Fruit fly (Drosophila melanogaster): ENCODE results near the gene Ggt-1.

The Ggt-1 gene

dm6 chrX:18546785-18547184 is 34.5 kb upstream of the Ggt-1 start (continued):
- TF ChIP-seq CG10669 (GFP tag; optimal IDR thresholded peaks at IDR 0.05) = peak; percentile 30
- TF ChIP-seq net (GFP tag; optimal IDR thresholded peaks at IDR 0.05) = peak; percentile 45
- TF ChIP-seq Smox (GFP tag; optimal IDR thresholded peaks at IDR 0.05) = peak; percentile 33
- peak; percentile 82 for TF ChIP-seq Hr4 (GFP tag; optimal IDR thresholded peaks at IDR 0.05)
- peak; percentile 81 for TF ChIP-seq Eip78C (GFP tag)
- peak; percentile 87 for TF ChIP-seq Gug (GFP tag; IDR thresholded peaks at IDR 0.05)
- no peak for TF ChIP-seq fd85E (GFP tag; optimal IDR thresholded peaks at IDR 0.05)
- TF ChIP-seq Ets96B (tag; optimal IDR thresholded peaks at IDR 0.05) = peak; percentile 37
- peak; percentile 54 for TF ChIP-seq achi (GFP tag; optimal IDR thresholded peaks at IDR 0.05)
- TF ChIP-seq Eip75B (GFP tag; optimal IDR thresholded peaks at IDR 0.05) = peak; percentile 26
- TF ChIP-seq CG8319 (GFP tag; optimal IDR thresholded peaks at IDR 0.05) = no peak
- peak; percentile 20 for TF ChIP-seq CG34406 (GFP tag; optimal IDR thresholded peaks at IDR 0.05)
- TF ChIP-seq acj6 (GFP tag; optimal IDR thresholded peaks at IDR 0.05) = peak; percentile 51
- TF ChIP-seq CG3919 (GFP tag; optimal IDR thresholded peaks at IDR 0.05) = peak; percentile 27
- no peak for TF ChIP-seq Hr38 (GFP tag; optimal IDR thresholded peaks at IDR 0.05)
- peak; percentile 25 for TF ChIP-seq Sox102F (GFP tag; optimal IDR thresholded peaks at IDR 0.05)
- TF ChIP-seq CG9139 (GFP tag; optimal IDR thresholded peaks at IDR 0.05) = no peak
- TF ChIP-seq pdm3 (GFP tag; optimal IDR thresholded peaks at IDR 0.05) = peak; percentile 77
- TF ChIP-seq CG6808 (GFP tag; optimal IDR thresholded peaks at IDR 0.05) = peak; percentile 8
- peak; percentile 38 for TF ChIP-seq topi (GFP tag; optimal IDR thresholded peaks at IDR 0.05)
- peak; percentile 57 for TF ChIP-seq lz (GFP tag; optimal IDR thresholded peaks at IDR 0.05)
- TF ChIP-seq dac (GFP tag; optimal IDR thresholded peaks at IDR 0.05) = peak; percentile 41
- TF ChIP-seq CG8119 (GFP tag; IDR thresholded peaks at IDR 0.05) = peak; percentile 85
- no peak for TF ChIP-seq ss (GFP tag; optimal IDR thresholded peaks at IDR 0.05)
- peak; percentile 12 for TF ChIP-seq Ets21C (GFP tag; optimal IDR thresholded peaks at IDR 0.05)
- TF ChIP-seq OdsH (GFP tag; optimal IDR thresholded peaks at IDR 0.05) = peak; percentile 67
- peak; percentile 59 for TF ChIP-seq CG6276 (GFP tag; optimal IDR thresholded peaks at IDR 0.05)
- peak; percentile 39 for TF ChIP-seq cyc (GFP tag; optimal IDR thresholded peaks at IDR 0.05)
- peak; percentile 85 for TF ChIP-seq CG6163 (GFP tag; IDR thresholded peaks at IDR 0.05)
- TF ChIP-seq Sox15 (GFP tag; optimal IDR thresholded peaks at IDR 0.05) = peak; percentile 35
- peak; percentile 41 for TF ChIP-seq Lpt (GFP tag; optimal IDR thresholded peaks at IDR 0.05)
- peak; percentile 78 for TF ChIP-seq svp (GFP tag)

dm6 chrX:18545157-18545556 is 32.8 kb upstream of the Ggt-1 start:
- TF ChIP-seq CG15336 (GFP tag; IDR thresholded peaks at IDR 0.05) (no peak), CG4318 (GFP tag; optimal IDR thresholded peaks at IDR 0.05) (no peak), achi (GFP tag; optimal IDR thresholded peaks at IDR 0.05) (no peak)

- no peak for TF ChIP-seq CG11902 (GFP tag; optimal IDR thresholded peaks at IDR 0.05)
- no peak for TF ChIP-seq acj6 (GFP tag; optimal IDR thresholded peaks at IDR 0.05)
- peak; percentile 26 for TF ChIP-seq Lpt (GFP tag; optimal IDR thresholded peaks at IDR 0.05)
- TF ChIP-seq OdsH (GFP tag; optimal IDR thresholded peaks at IDR 0.05) = peak; percentile 2
- TF ChIP-seq CG31627 (GFP tag; optimal IDR thresholded peaks at IDR 0.05) = no peak
- TF ChIP-seq CG6854 (GFP tag; optimal IDR thresholded peaks at IDR 0.05) = no peak
- peak; percentile 33 to 53 for TF ChIP-seq salr (GFP tag; optimal IDR thresholded peaks at IDR 0.05)
- TF ChIP-seq net (GFP tag; optimal IDR thresholded peaks at IDR 0.05) = peak; percentile 42
- TF ChIP-seq lz (GFP tag; optimal IDR thresholded peaks at IDR 0.05) = no peak
- TF ChIP-seq pdm3 (GFP tag; optimal IDR thresholded peaks at IDR 0.05) = peak; percentile 7
- TF ChIP-seq dsx (GFP tag; optimal IDR thresholded peaks at IDR 0.05; ENCODE audit: poor library complexity, severe bottlenecking) = peak; percentile 47
- TF ChIP-seq CG11294 (GFP tag; IDR thresholded peaks at IDR 0.05) = no peak
- TF ChIP-seq CG10669 (GFP tag; optimal IDR thresholded peaks at IDR 0.05) = peak; percentile 55
- TF ChIP-seq esn (GFP tag; optimal IDR thresholded peaks at IDR 0.05) = no peak
- TF ChIP-seq Ets96B (tag; optimal IDR thresholded peaks at IDR 0.05) = peak; percentile 61
- no peak for TF ChIP-seq Blimp-1 (GFP tag; optimal IDR thresholded peaks at IDR 0.05)
- TF ChIP-seq Eip78C (GFP tag) = peak; percentile 46
- TF ChIP-seq Hr39 (GFP tag; optimal IDR thresholded peaks at IDR 0.05) = no peak
- TF ChIP-seq fd85E (GFP tag; optimal IDR thresholded peaks at IDR 0.05) = no peak
- TF ChIP-seq Eip75B (GFP tag; optimal IDR thresholded peaks at IDR 0.05) = peak; percentile 27
- TF ChIP-seq Hr38 (GFP tag; optimal IDR thresholded peaks at IDR 0.05) = no peak
- TF ChIP-seq fd59A (GFP tag; optimal IDR thresholded peaks at IDR 0.05) = peak; percentile 45
- TF ChIP-seq vri (GFP tag; optimal IDR thresholded peaks at IDR 0.05) = peak; percentile 6
- TF ChIP-seq CG16779 (tag; optimal IDR thresholded peaks at IDR 0.05) = peak; percentile 45
- TF ChIP-seq CG6808 (GFP tag; optimal IDR thresholded peaks at IDR 0.05) = peak; percentile 80
- peak; percentile 25 for TF ChIP-seq svp (GFP tag)
- peak; percentile 79 to 85 for TF ChIP-seq ss (GFP tag; optimal IDR thresholded peaks at IDR 0.05)
- TF ChIP-seq Sox102F (GFP tag; optimal IDR thresholded peaks at IDR 0.05) = no peak
- TF ChIP-seq CG6792 (GFP tag; optimal IDR thresholded peaks at IDR 0.05) = no peak
- no peak for TF ChIP-seq Sox14 (GFP tag; optimal IDR thresholded peaks at IDR 0.05)
Observed at dm6 chrX:18544732-18545131, 32.4 kb upstream of the Ggt-1 start.
